Worm (Caenorhabditis elegans): Measurements from ENCODE around the gene M01B2.13.
"Not testable (repeated sequence)": the region's sequence is repeated elsewhere in the genome, so short reads cannot be mapped to it uniquely, and the experiment has no call there.

M01B2.13 gene

ce11 chrV:15262336-15262735, 3.4 kb downstream of the M01B2.13 start, which contains the start of gene M01B2.10:
Gene M01B2.10, minus strand, starts transcription at chrV:15262436.
- TF ChIP-seq med-1 (GFP tag; optimal IDR thresholded peaks at IDR 0.05; ENCODE audit: insufficient read depth); klf-2 (GFP tag; conservative IDR thresholded peaks at IDR 0.05); ztf-29 (GFP tag; IDR thresholded peaks at IDR 0.05): not testable (repeated sequence)

- TF ChIP-seq klf-2 (GFP tag; conservative IDR thresholded peaks at IDR 0.05) (no peak), med-1 (GFP tag; optimal IDR thresholded peaks at IDR 0.05; ENCODE audit: insufficient read depth) (no peak), ztf-29 (GFP tag; IDR thresholded peaks at IDR 0.05) (no peak), cog-1 (tag; optimal IDR thresholded peaks at IDR 0.05) (no peak), flt-1 (GFP tag; IDR thresholded peaks at IDR 0.05) (no peak), tab-1 (GFP tag; IDR thresholded peaks at IDR 0.05) (no peak), ztf-23 (GFP tag; IDR thresholded peaks at IDR 0.05) (no peak), T22C8.4 (GFP tag; IDR thresholded peaks at IDR 0.05) (no peak), ref-1 (GFP tag; conservative IDR thresholded peaks at IDR 0.05) (no peak)
Measured at ce11 chrV:15259904-15260303, 5.8 kb downstream of the M01B2.13 start, which contains the start of gene M01B2.8. Gene M01B2.8, plus strand, starts transcription at chrV:15260204.

ce11 chrV:15259049-15259448, 6.7 kb downstream of the M01B2.13 start, which contains the start of gene srsx-37:
Gene srsx-37, minus strand, starts transcription at chrV:15259149.
- TF ChIP-seq ref-1 (GFP tag; conservative IDR thresholded peaks at IDR 0.05) (no peak), ztf-23 (GFP tag; IDR thresholded peaks at IDR 0.05) (no peak), ztf-29 (GFP tag; IDR thresholded peaks at IDR 0.05) (no peak), T22C8.4 (GFP tag; IDR thresholded peaks at IDR 0.05) (no peak), med-1 (GFP tag; optimal IDR thresholded peaks at IDR 0.05; ENCODE audit: insufficient read depth) (no peak), cog-1 (tag; optimal IDR thresholded peaks at IDR 0.05) (no peak), flt-1 (GFP tag; IDR thresholded peaks at IDR 0.05) (no peak), tab-1 (GFP tag; IDR thresholded peaks at IDR 0.05) (no peak), klf-2 (GFP tag; conservative IDR thresholded peaks at IDR 0.05) (no peak)

- not testable (repeated sequence) for TF ChIP-seq ztf-29 (GFP tag; IDR thresholded peaks at IDR 0.05); cog-1 (tag; optimal IDR thresholded peaks at IDR 0.05); ztf-23 (GFP tag; IDR thresholded peaks at IDR 0.05)
Measured at ce11 chrV:15256669-15257068, 9.0 kb downstream of the M01B2.13 start, which contains the start of gene srsx-39. Gene srsx-39, minus strand, starts transcription at chrV:15256769.

- TF ChIP-seq cog-1 (tag; optimal IDR thresholded peaks at IDR 0.05) (no peak), klf-2 (GFP tag; conservative IDR thresholded peaks at IDR 0.05) (no peak), T22C8.4 (GFP tag; IDR thresholded peaks at IDR 0.05) (no peak), flt-1 (GFP tag; IDR thresholded peaks at IDR 0.05) (no peak), ztf-29 (GFP tag; IDR thresholded peaks at IDR 0.05) (no peak), tab-1 (GFP tag; IDR thresholded peaks at IDR 0.05) (no peak), med-1 (GFP tag; optimal IDR thresholded peaks at IDR 0.05; ENCODE audit: insufficient read depth) (no peak), ztf-23 (GFP tag; IDR thresholded peaks at IDR 0.05) (no peak), ref-1 (GFP tag; conservative IDR thresholded peaks at IDR 0.05) (no peak)
Measured at ce11 chrV:15253529-15253928, 12.2 kb downstream of the M01B2.13 start, which contains the start of gene srbc-75. Gene srbc-75, plus strand, starts transcription at chrV:15253829.

- TF ChIP-seq tab-1 (GFP tag; IDR thresholded peaks at IDR 0.05) (no peak), T22C8.4 (GFP tag; IDR thresholded peaks at IDR 0.05) (no peak), ztf-29 (GFP tag; IDR thresholded peaks at IDR 0.05) (no peak), ztf-23 (GFP tag; IDR thresholded peaks at IDR 0.05) (no peak), med-1 (GFP tag; optimal IDR thresholded peaks at IDR 0.05; ENCODE audit: insufficient read depth) (no peak), cog-1 (tag; optimal IDR thresholded peaks at IDR 0.05) (no peak), klf-2 (GFP tag; conservative IDR thresholded peaks at IDR 0.05) (no peak), flt-1 (GFP tag; IDR thresholded peaks at IDR 0.05) (no peak), ref-1 (GFP tag; conservative IDR thresholded peaks at IDR 0.05) (no peak)
Measured at ce11 chrV:15252082-15252481, 13.6 kb downstream of the M01B2.13 start, which contains the start of gene srbc-76. Gene srbc-76, plus strand, starts transcription at chrV:15252382.

DNA sequence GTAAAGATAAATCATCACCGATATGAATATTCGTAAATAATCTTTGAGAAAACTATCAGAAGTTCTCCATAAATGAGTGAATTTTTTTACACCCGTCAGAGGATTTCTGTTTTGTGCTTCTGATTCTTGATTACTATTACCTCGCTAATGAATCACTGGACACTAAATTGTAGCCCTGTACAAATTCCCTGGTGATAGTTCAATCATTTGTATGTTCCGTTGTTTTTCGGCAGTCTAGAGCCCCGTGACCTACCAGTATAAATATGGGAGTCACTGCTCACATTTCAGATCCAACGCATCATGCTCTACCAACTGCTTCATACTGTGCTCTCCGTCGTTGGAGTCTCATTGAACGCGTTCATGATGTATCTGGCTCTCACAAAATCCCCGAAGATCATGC, 15.4 kb downstream of the M01B2.13 start, which contains the start of gene srd-28:
Gene srd-28 (plus strand): TSS at position 301 of the 400 bp plus-strand sequence.
- TF ChIP-seq T22C8.4 (GFP tag; IDR thresholded peaks at IDR 0.05); flt-1 (GFP tag; IDR thresholded peaks at IDR 0.05); cog-1 (tag; optimal IDR thresholded peaks at IDR 0.05): not testable (repeated sequence)

ce11 chrV:15244456-15244855, 21.3 kb downstream of the M01B2.13 start, which contains the start of gene kin-30:
Gene kin-30, plus strand, starts transcription at chrV:15244756.
- TF ChIP-seq klf-2 (GFP tag; conservative IDR thresholded peaks at IDR 0.05) (no peak), cog-1 (tag; optimal IDR thresholded peaks at IDR 0.05) (no peak), T22C8.4 (GFP tag; IDR thresholded peaks at IDR 0.05) (no peak), flt-1 (GFP tag; IDR thresholded peaks at IDR 0.05) (no peak), ref-1 (GFP tag; conservative IDR thresholded peaks at IDR 0.05) (no peak), ztf-29 (GFP tag; IDR thresholded peaks at IDR 0.05) (no peak)

DNA sequence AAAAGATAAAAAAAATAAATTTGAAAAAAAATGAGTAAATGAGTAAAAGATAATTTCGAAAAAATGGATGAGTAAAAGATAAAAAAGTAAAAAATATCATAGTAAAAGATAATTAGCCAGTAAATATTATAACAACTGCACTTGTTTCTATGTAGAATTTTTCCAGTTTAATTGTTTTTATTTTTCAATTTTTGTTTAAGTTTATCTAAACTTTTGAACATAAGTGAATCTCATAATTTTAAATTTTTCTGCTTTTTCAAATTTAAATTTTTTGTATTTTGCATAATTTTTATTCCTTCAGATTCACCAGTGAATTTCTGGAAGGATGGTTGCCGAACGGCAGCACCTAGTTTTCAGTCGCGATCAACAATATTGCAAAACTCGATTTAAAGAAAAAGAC, 24.5 kb downstream of the M01B2.13 start, which contains the start of gene chil-12:
Gene chil-12 (plus strand): TSS at position 301 of the 400 bp plus-strand sequence.
- TF ChIP-seq ztf-23 (GFP tag; IDR thresholded peaks at IDR 0.05), result no peak
- no peak for TF ChIP-seq cog-1 (tag; optimal IDR thresholded peaks at IDR 0.05)
- TF ChIP-seq ztf-29 (GFP tag; IDR thresholded peaks at IDR 0.05), result no peak
- no peak for TF ChIP-seq flt-1 (GFP tag; IDR thresholded peaks at IDR 0.05)
- no peak for TF ChIP-seq ref-1 (GFP tag; conservative IDR thresholded peaks at IDR 0.05)
- no peak for TF ChIP-seq T22C8.4 (GFP tag; IDR thresholded peaks at IDR 0.05)
- TF ChIP-seq med-1 (GFP tag; optimal IDR thresholded peaks at IDR 0.05; ENCODE audit: insufficient read depth), result no peak
- TF ChIP-seq klf-2 (GFP tag; conservative IDR thresholded peaks at IDR 0.05), result no peak
- no peak for TF ChIP-seq tab-1 (GFP tag; IDR thresholded peaks at IDR 0.05)

ce11 chrV:15240215-15240614, 25.5 kb downstream of the M01B2.13 start, which contains the start of gene srw-11:
Gene srw-11, minus strand, starts transcription at chrV:15240315.
- TF ChIP-seq ref-1 (GFP tag; conservative IDR thresholded peaks at IDR 0.05), result no peak
- no peak for TF ChIP-seq ztf-23 (GFP tag; IDR thresholded peaks at IDR 0.05)
- TF ChIP-seq med-1 (GFP tag; optimal IDR thresholded peaks at IDR 0.05; ENCODE audit: insufficient read depth), result no peak
- TF ChIP-seq cog-1 (tag; optimal IDR thresholded peaks at IDR 0.05), result no peak
- no peak for TF ChIP-seq ztf-29 (GFP tag; IDR thresholded peaks at IDR 0.05)
- TF ChIP-seq flt-1 (GFP tag; IDR thresholded peaks at IDR 0.05), result no peak
- no peak for TF ChIP-seq klf-2 (GFP tag; conservative IDR thresholded peaks at IDR 0.05)
- no peak for TF ChIP-seq T22C8.4 (GFP tag; IDR thresholded peaks at IDR 0.05)
- TF ChIP-seq tab-1 (GFP tag; IDR thresholded peaks at IDR 0.05), result no peak

All from whole organism, midembryonic.